Worm (Caenorhabditis elegans) whole organism, L2 larva: ENCODE measurements around the gene ech-3.

ENCODE experiments used
- C34F6.9 ChIP-seq: fragments of 150-350 bp; optimal IDR thresholded peaks from 2 replicates; lab custom pipeline; 2014; ENCODE audit warnings: missing biosample characterization, missing genetic modification characterization
- F13H6.1 ChIP-seq: sonication (generic microtip); optimal IDR thresholded peaks from 2 replicates; lab custom pipeline; 2016; ENCODE audit warnings: missing genetic modification characterization, missing compliant biosample characterization
- ama-1 ChIP-seq: fragments of 150-350 bp; optimal IDR thresholded peaks from 2 replicates; lab custom pipeline; 2018; ENCODE audit warnings: inconsistent platforms
- ceh-16 ChIP-seq: fragments of 150-350 bp; optimal IDR thresholded peaks from 2 replicates; lab custom pipeline; 2014; ENCODE audit warnings: missing biosample characterization, missing genetic modification characterization
- ceh-82 ChIP-seq: fragments of 150-350 bp; optimal IDR thresholded peaks from 2 replicates; lab custom pipeline; 2014; ENCODE audit warnings: missing biosample characterization, missing genetic modification characterization
- crh-2 ChIP-seq: sonication (generic microtip); optimal IDR thresholded peaks from 2 replicates; lab custom pipeline; 2017; ENCODE audit warnings: missing biosample characterization, missing genetic modification characterization
- dmd-4 ChIP-seq: sonication (generic microtip); optimal IDR thresholded peaks from 2 replicates; lab custom pipeline; 2017; ENCODE audit warnings: missing biosample characterization, missing genetic modification characterization
- egl-27 ChIP-seq: sonication (generic microtip); optimal IDR thresholded peaks from 3 replicates; lab custom pipeline; 2017; ENCODE audit warnings: missing biosample characterization, missing genetic modification reagents, missing genetic modification characterization
- elt-1 ChIP-seq: fragments of 150-350 bp; optimal IDR thresholded peaks from 2 replicates; lab custom pipeline; 2014; ENCODE audit warnings: missing biosample characterization, missing genetic modification characterization
- elt-3 ChIP-seq: sonication (generic microtip); optimal IDR thresholded peaks from 2 replicates; lab custom pipeline; 2017; ENCODE audit warnings: missing biosample characterization, missing genetic modification characterization
- lin-13 ChIP-seq: fragments of 150-350 bp; optimal IDR thresholded peaks from 2 replicates; lab custom pipeline; 2014; ENCODE audit warnings: missing biosample characterization, missing genetic modification reagents, missing genetic modification characterization
- lin-39 ChIP-seq: fragments of 150-350 bp; optimal IDR thresholded peaks from 2 replicates; lab custom pipeline; 2014; ENCODE audit warnings: missing biosample characterization, missing genetic modification reagents, missing genetic modification characterization
- lsy-2 ChIP-seq, 2 experiments: fragments of 150-350 bp in 1 of 2; sonication (generic microtip) in 1 of 2; optimal IDR thresholded peaks; 2 replicates each; lab custom pipeline; 2014 to 2017; ENCODE audit warnings: missing biosample characterization in 2 of 2, missing genetic modification characterization in 2 of 2
- mab-5 ChIP-seq: fragments of 150-350 bp; optimal IDR thresholded peaks from 2 replicates; lab custom pipeline; 2014; ENCODE audit warnings: missing biosample characterization, missing genetic modification characterization
- mbf-1 ChIP-seq: sonication (generic microtip); optimal IDR thresholded peaks from 2 replicates; lab custom pipeline; 2017; ENCODE audit warnings: missing biosample characterization, missing genetic modification characterization
- mdl-1 ChIP-seq, 2 experiments: fragments of 150-350 bp in 1 of 2; sonication (generic microtip) in 1 of 2; optimal IDR thresholded peaks; 2 replicates each; lab custom pipeline; 2017; ENCODE audit warnings: missing biosample characterization in 2 of 2, missing genetic modification characterization in 2 of 2
- nhr-11 ChIP-seq: fragments of 150-350 bp; optimal IDR thresholded peaks from 2 replicates; lab custom pipeline; 2014; ENCODE audit warnings: missing biosample characterization, missing genetic modification characterization
- nhr-25 ChIP-seq: fragments of 150-350 bp; sonication (generic microtip); optimal IDR thresholded peaks from 3 replicates; lab custom pipeline; 2014; ENCODE audit warnings: missing biosample characterization, missing genetic modification characterization
- nhr-77 ChIP-seq: fragments of 150-350 bp; optimal IDR thresholded peaks from 2 replicates; lab custom pipeline; 2014; ENCODE audit warnings: missing biosample characterization, missing genetic modification characterization
- peb-1 ChIP-seq: fragments of 150-350 bp; optimal IDR thresholded peaks from 2 replicates; lab custom pipeline; 2014; ENCODE audit warnings: missing biosample characterization, missing genetic modification characterization
- skn-1 ChIP-seq: sonication (generic microtip); optimal IDR thresholded peaks from 2 replicates; lab custom pipeline; 2017; ENCODE audit warnings: missing biosample characterization, missing genetic modification characterization
- sma-9 ChIP-seq, 2 experiments: fragments of 150-350 bp in 1 of 2; sonication (generic microtip) in 1 of 2; optimal IDR thresholded peaks; 2 replicates each; lab custom pipeline; 2014 to 2016; ENCODE audit warnings: missing genetic modification characterization in 2 of 2, mild to moderate bottlenecking in 1 of 2, missing biosample characterization in 1 of 2, missing compliant biosample characterization in 1 of 2, missing genetic modification reagents in 1 of 2, moderate library complexity in 1 of 2
- unc-39 ChIP-seq: fragments of 150-350 bp; optimal IDR thresholded peaks from 2 replicates; lab custom pipeline; 2014; ENCODE audit warnings: missing biosample characterization, missing genetic modification characterization
- unc-55 ChIP-seq: fragments of 150-350 bp; sonication (generic microtip); optimal IDR thresholded peaks from 3 replicates; lab custom pipeline; 2014; ENCODE audit warnings: missing biosample characterization, missing genetic modification reagents, missing genetic modification characterization
- unc-62 ChIP-seq: fragments of 150-350 bp; optimal IDR thresholded peaks from 2 replicates; lab custom pipeline; 2014; ENCODE audit warnings: missing biosample characterization, missing genetic modification reagents, missing genetic modification characterization
- ztf-1 ChIP-seq: fragments of 200-800 bp; sonication (Bioruptor generic); conservative IDR thresholded peaks from 2 replicates; pipeline ENCODE4 v1.3.6; 2022; ENCODE audit warnings: missing genetic modification characterization, missing compliant biosample characterization
- ztf-11 ChIP-seq: sonication (generic microtip); optimal IDR thresholded peaks from 2 replicates; lab custom pipeline; 2017; ENCODE audit warnings: missing biosample characterization, missing genetic modification characterization

ech-3 gene

DNA sequence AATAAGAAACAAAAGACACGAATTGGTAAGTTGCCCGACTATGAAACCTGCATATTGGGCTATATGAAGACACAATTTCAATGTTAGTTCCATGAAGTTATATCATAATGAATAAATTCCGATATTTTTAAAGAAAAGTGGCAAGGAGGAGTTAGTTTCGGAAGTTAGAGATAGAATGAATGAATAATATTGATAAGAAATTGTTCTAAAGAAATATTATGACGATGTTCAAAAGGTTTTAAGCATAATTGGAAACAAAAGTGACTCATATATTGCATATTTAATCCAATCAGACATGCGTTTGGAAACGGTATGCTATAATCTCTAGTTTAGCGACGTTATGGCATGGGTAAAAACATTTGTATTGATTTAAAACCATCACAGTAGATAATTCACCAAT is 47.6 kb downstream of the ech-3 start, which contains the start of gene str-143:
Gene str-143, minus strand, starts transcription at position 101 of the 400 bp plus-strand sequence.
- TF ChIP-seq ama-1 (lab: Kevin White, UChicago) (no peak), ztf-11 (tag; lab: Kevin White, UChicago) (no peak), C34F6.9 (no peak), elt-3 (no peak), mbf-1 (no peak), ceh-16 (no peak), unc-55 (GFP tag; lab: Kevin White, UChicago) (no peak), peb-1 (no peak), unc-39 (no peak), ztf-1 (GFP tag; lab: Robert Waterston, UW) (no peak), ceh-82 (tag; lab: Kevin White, UChicago) (no peak), F13H6.1 (tag; lab: Kevin White, UChicago) (no peak)

ce11 chrV:8072047-8072446 is 50.0 kb downstream of the ech-3 start, which contains the start of gene str-144:
TSS of gene str-144 (minus strand) at chrV:8072147.
- TF ChIP-seq mab-5: no peak
- no peak for TF ChIP-seq C34F6.9
- no peak for TF ChIP-seq nhr-25 (tag; lab: Kevin White, UChicago)
- TF ChIP-seq F13H6.1 (tag; lab: Kevin White, UChicago): no peak
- no peak for TF ChIP-seq lsy-2 (tag; optimal IDR thresholded peaks at IDR 0.05; lab: Kevin White, UChicago)
- TF ChIP-seq sma-9 (GFP tag; optimal IDR thresholded peaks at IDR 0.05; lab: Kevin White, UChicago): no peak
- no peak for TF ChIP-seq sma-9 (tag; optimal IDR thresholded peaks at IDR 0.05; lab: Kevin White, UChicago)
- TF ChIP-seq elt-1: no peak
- TF ChIP-seq elt-3: no peak
- no peak for TF ChIP-seq dmd-4 (tag; lab: Kevin White, UChicago)
- no peak for TF ChIP-seq mdl-1 (tag; optimal IDR thresholded peaks at IDR 0.05; lab: Kevin White, UChicago)
- TF ChIP-seq nhr-11 (tag; lab: Kevin White, UChicago): no peak
- TF ChIP-seq skn-1 (tag; lab: Kevin White, UChicago): no peak
- no peak for TF ChIP-seq unc-39
- TF ChIP-seq lin-13 (GFP tag; lab: Kevin White, UChicago): no peak
- TF ChIP-seq crh-2 (tag; lab: Kevin White, UChicago): no peak
- no peak for TF ChIP-seq egl-27 (tag; lab: Kevin White, UChicago)
- TF ChIP-seq ztf-1 (GFP tag; lab: Robert Waterston, UW): no peak
- no peak for TF ChIP-seq lin-39 (tag; lab: Kevin White, UChicago)
- TF ChIP-seq nhr-77: no peak
- no peak for TF ChIP-seq unc-62 (GFP tag; lab: Kevin White, UChicago)
- TF ChIP-seq, all 48 proteins: peak for 0
